Worm (Caenorhabditis elegans) whole organism, late embryonic: ENCODE results near the gene str-44.

Source experiments
- ceh-19 ChIP-seq: fragments of 200-800 bp; sonication (Bioruptor generic); optimal IDR thresholded peaks from 2 replicates; lab custom pipeline; 2018; ENCODE audit warnings: mild to moderate bottlenecking, missing genetic modification characterization, missing compliant biosample characterization
- ceh-45 ChIP-seq: fragments of 200-800 bp; sonication (Bioruptor generic); IDR thresholded peaks from 2 replicates; pipeline ENCODE4 v1.3.6; 2022; ENCODE audit warnings: missing genetic modification reagents, missing genetic modification characterization, missing compliant biosample characterization
- dmd-4 ChIP-seq: sonication (generic microtip); optimal IDR thresholded peaks from 2 replicates; lab custom pipeline; 2016; ENCODE audit warnings: borderline replicate concordance, missing genetic modification characterization, missing compliant biosample characterization
- unc-42 ChIP-seq: sonication (generic microtip); optimal IDR thresholded peaks from 2 replicates; lab custom pipeline; 2016; ENCODE audit warnings: missing genotype, missing genetic modification characterization, missing compliant biosample characterization

Gene str-44

ce11 chrIV:7222088-7222487 lies 45.1 kb downstream of the str-44 start:
- TF ChIP-seq unc-42 (tag; lab: Kevin White, UChicago) = peak; percentile 66
- TF ChIP-seq ceh-19 (GFP tag; lab: Kevin White, UChicago) = no peak

ce11 chrIV:7227072-7227471 lies 50.1 kb downstream of the str-44 start, which contains the start of gene R13A1.10:
TSS of gene R13A1.10 (minus strand) at chrIV:7227172.
- no peak for TF ChIP-seq dmd-4 (tag; lab: Kevin White, UChicago)
- TF ChIP-seq ceh-45 (GFP tag; lab: Robert Waterston, UW) = no peak
